Fruit fly (Drosophila melanogaster): ENCODE measurements around the gene CG3119.

Gene CG3119

dm6 chr2L:2830341-2830800 is 7.3 kb downstream of the CG3119 start:
- peak; percentile 91 for TF ChIP-seq HLH106 (tag; optimal IDR thresholded peaks at IDR 0.05)
- peak; percentile 4 for TF ChIP-seq CrebA (GFP tag; optimal IDR thresholded peaks at IDR 0.05; ENCODE audit: borderline replicate concordance)
- TF ChIP-seq sage (GFP tag; optimal IDR thresholded peaks at IDR 0.05): peak; percentile 69
- peak; percentile 56 for TF ChIP-seq psq (GFP tag; optimal IDR thresholded peaks at IDR 0.05)
- TF ChIP-seq Sp1 (GFP tag; optimal IDR thresholded peaks at IDR 0.05): peak; percentile 95
- no peak for TF ChIP-seq Hr78 (GFP tag; optimal IDR thresholded peaks at IDR 0.05)
- TF ChIP-seq GATAd (GFP tag; optimal IDR thresholded peaks at IDR 0.05): peak; percentile 3
- no peak for TF ChIP-seq Abd-B (GFP tag; optimal IDR thresholded peaks at IDR 0.05)
- TF ChIP-seq dsf (GFP tag; optimal IDR thresholded peaks at IDR 0.05; ENCODE audit: borderline replicate concordance): peak; percentile 17
- no peak for TF ChIP-seq Jra (GFP tag; optimal IDR thresholded peaks at IDR 0.05)
- TF ChIP-seq N (GFP tag; optimal IDR thresholded peaks at IDR 0.05): no peak
- TF ChIP-seq CG32264 (GFP tag; optimal IDR thresholded peaks at IDR 0.05): no peak
- peak; percentile 77 for TF ChIP-seq CG9705 (GFP tag; optimal IDR thresholded peaks at IDR 0.05)
- TF ChIP-seq woc (GFP tag; optimal IDR thresholded peaks at IDR 0.05): peak; percentile 76
- peak in 1 of 2 experiments; percentile 93 for TF ChIP-seq foxo (GFP tag; optimal IDR thresholded peaks at IDR 0.05)
- TF ChIP-seq brk (GFP tag; optimal IDR thresholded peaks at IDR 0.05): peak; percentile 72
- TF ChIP-seq Dfd (GFP tag; optimal IDR thresholded peaks at IDR 0.05): no peak
- TF ChIP-seq br (GFP tag; optimal IDR thresholded peaks at IDR 0.05): peak; percentile 83
- TF ChIP-seq Hnf4 (GFP tag; optimal IDR thresholded peaks at IDR 0.05): peak; percentile 70
- TF ChIP-seq OdsH (GFP tag; optimal IDR thresholded peaks at IDR 0.05): peak; percentile 89
- TF ChIP-seq pan (optimal IDR thresholded peaks at IDR 0.05): no peak
- TF ChIP-seq Vsx2 (GFP tag; optimal IDR thresholded peaks at IDR 0.05; ENCODE audit: partially characterized antibody): no peak
- peak; percentile 83 for TF ChIP-seq h (GFP tag; optimal IDR thresholded peaks at IDR 0.05)
- peak; percentile 72 for TF ChIP-seq ey (GFP tag; optimal IDR thresholded peaks at IDR 0.05)
- TF ChIP-seq tai (GFP tag; optimal IDR thresholded peaks at IDR 0.05): peak; percentile 70
- peak; percentile 81 for TF ChIP-seq rgr (GFP tag; optimal IDR thresholded peaks at IDR 0.05)
- TF ChIP-seq dl (GFP tag; optimal IDR thresholded peaks at IDR 0.05; ENCODE audit: insufficient read depth in 1 of 2, partially characterized antibody in 2 of 2): no peak
- no peak for TF ChIP-seq lola (GFP tag; optimal IDR thresholded peaks at IDR 0.05)
- peak; percentile 89 for TF ChIP-seq dmrt93B (GFP tag; optimal IDR thresholded peaks at IDR 0.05)
- TF ChIP-seq sv (GFP tag; optimal IDR thresholded peaks at IDR 0.05): peak; percentile 86
- peak; percentile 88 for TF ChIP-seq fru (GFP tag; optimal IDR thresholded peaks at IDR 0.05)
- peak; percentile 7 for TF ChIP-seq Rel (GFP tag; optimal IDR thresholded peaks at IDR 0.05)
- TF ChIP-seq Rel (tag; optimal IDR thresholded peaks at IDR 0.05): peak; percentile 37
- TF ChIP-seq Mio (GFP tag; optimal IDR thresholded peaks at IDR 0.05): no peak
- no peak for TF ChIP-seq Dif (GFP tag; optimal IDR thresholded peaks at IDR 0.05; ENCODE audit: partially characterized antibody)
- no peak for TF ChIP-seq jim (GFP tag; optimal IDR thresholded peaks at IDR 0.05)

- TF ChIP-seq Vsx2 (GFP tag; optimal IDR thresholded peaks at IDR 0.05; ENCODE audit: partially characterized antibody): peak; percentile 7
- TF ChIP-seq Hr83 (GFP tag; optimal IDR thresholded peaks at IDR 0.05; ENCODE audit: poor library complexity, severe bottlenecking): peak; percentile 74
- no peak for TF ChIP-seq foxo (GFP tag; optimal IDR thresholded peaks at IDR 0.05)
- TF ChIP-seq jim (GFP tag; optimal IDR thresholded peaks at IDR 0.05): peak; percentile 45
- TF ChIP-seq Jra (GFP tag; optimal IDR thresholded peaks at IDR 0.05): no peak
- peak; percentile 78 for TF ChIP-seq Dif (GFP tag; optimal IDR thresholded peaks at IDR 0.05; ENCODE audit: partially characterized antibody)
- no peak for TF ChIP-seq Sp1 (GFP tag; optimal IDR thresholded peaks at IDR 0.05)
- peak; percentile 12 to 32 for TF ChIP-seq dl (GFP tag; optimal IDR thresholded peaks at IDR 0.05; ENCODE audit: insufficient read depth in 1 of 2, partially characterized antibody in 2 of 2)
- peak; percentile 89 for TF ChIP-seq psq (GFP tag; optimal IDR thresholded peaks at IDR 0.05)
- TF ChIP-seq Abd-B (GFP tag; optimal IDR thresholded peaks at IDR 0.05): no peak
- no peak for TF ChIP-seq tai (GFP tag; optimal IDR thresholded peaks at IDR 0.05)
- no peak for TF ChIP-seq Hr78 (GFP tag; optimal IDR thresholded peaks at IDR 0.05)
- no peak for TF ChIP-seq N (GFP tag; optimal IDR thresholded peaks at IDR 0.05)
- TF ChIP-seq pan (optimal IDR thresholded peaks at IDR 0.05): no peak
- no peak for TF ChIP-seq Rel (GFP tag; optimal IDR thresholded peaks at IDR 0.05)
- TF ChIP-seq Rel (tag; optimal IDR thresholded peaks at IDR 0.05): no peak
These were observed 7.8 kb downstream of the CG3119 start, which contains the start of gene Duox for dm6 chr2L:2829637-2830340. TSS of gene Duox (minus strand) at chr2L:2830248.

All from whole organism, wandering third instar larva.